Fruit fly (Drosophila melanogaster): ENCODE measurements around the gene wrm1.
A peak's percentile ranks its signal among the peaks of the same experiment; 100 is the strongest.

DNA sequence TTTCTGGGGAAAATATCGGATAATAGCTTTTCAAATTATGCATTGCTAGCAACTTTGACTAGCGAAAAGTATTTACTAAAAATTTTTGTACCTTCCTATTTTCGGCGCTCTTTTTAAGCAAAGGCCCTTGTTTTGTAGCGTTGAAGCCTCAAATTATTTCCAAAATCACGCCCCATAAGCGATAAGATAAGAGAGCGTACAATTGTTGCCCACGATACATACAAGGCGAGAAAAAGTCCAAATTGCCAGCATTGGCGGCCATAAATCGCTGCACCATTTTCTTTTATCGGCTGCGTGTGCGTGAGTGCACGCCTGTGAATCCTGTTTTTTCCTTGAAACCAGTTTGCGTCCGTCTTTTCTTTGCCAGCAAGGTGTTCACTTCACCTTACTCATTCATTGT, 36.3 kb upstream of the wrm1 start:
- TF ChIP-seq CG8478 (optimal IDR thresholded peaks at IDR 0.05) (no peak), CTCF (optimal IDR thresholded peaks at IDR 0.05) (peak in 1 of 2 experiments; percentile 13)

Measured in S2 (cell line).